Worm (Caenorhabditis elegans) whole organism, midembryonic: ENCODE results near the gene xbx-3.

Experiments used
- T22C8.4 ChIP-seq: fragments of 200-800 bp; sonication (Bioruptor generic); IDR thresholded peaks from 2 replicates; pipeline ENCODE4 v1.3.6; 2022; ENCODE audit warnings: missing genetic modification characterization, missing compliant biosample characterization
- med-1 ChIP-seq: sonication (generic microtip); optimal IDR thresholded peaks from 2 replicates; lab custom pipeline; 2017; ENCODE audit warnings: missing genetic modification characterization, mild to moderate bottlenecking, missing compliant biosample characterization, antibody characterized with exemption, missing genetic modification reagents; ENCODE audit not compliant: insufficient read depth
- ztf-29 ChIP-seq: fragments of 200-800 bp; sonication (Bioruptor generic); IDR thresholded peaks from 2 replicates; pipeline ENCODE4 v1.3.6; 2022; ENCODE audit warnings: missing genetic modification reagents, missing genetic modification characterization, missing compliant biosample characterization

ce11 chrIII:9991324-9991723, 44.4 kb upstream of the xbx-3 start:
- no peak for TF ChIP-seq med-1
- TF ChIP-seq ztf-29 (GFP tag; lab: Robert Waterston, UW), result no peak
- TF ChIP-seq T22C8.4 (GFP tag; lab: Robert Waterston, UW), result no peak
